Worm (Caenorhabditis elegans): ENCODE results near the gene plpp-1.2.

plpp-1.2 gene

ce11 chrII:6443710-6444109, 41.6 kb upstream of the plpp-1.2 start, which contains the start of gene K06A1.2:
K06A1.2 (plus strand) TSS chrII:6444010.
- no peak for TF ChIP-seq zfh-2 (GFP tag; conservative IDR thresholded peaks at IDR 0.05)
- no peak for TF ChIP-seq F52B5.7 (tag; optimal IDR thresholded peaks at IDR 0.05)
- TF ChIP-seq F33H1.4 (GFP tag; IDR thresholded peaks at IDR 0.05), result no peak
- no peak for TF ChIP-seq lag-1 (GFP tag; IDR thresholded peaks at IDR 0.05)
- no peak for TF ChIP-seq aptf-2 (GFP tag; conservative IDR thresholded peaks at IDR 0.05)
- TF ChIP-seq tbx-9 (tag; optimal IDR thresholded peaks at IDR 0.05; ENCODE audit: borderline replicate concordance), result no peak

ce11 chrII:6448189-6448588, 37.1 kb upstream of the plpp-1.2 start:
- TF ChIP-seq F57A8.1 (GFP tag; optimal IDR thresholded peaks at IDR 0.05) (no peak), lin-35 (GFP tag; optimal IDR thresholded peaks at IDR 0.05) (no peak), ama-1 (optimal IDR thresholded peaks at IDR 0.05) (no peak), ama-1 (GFP tag; optimal IDR thresholded peaks at IDR 0.05) (no peak), nfyb-1 (GFP tag; IDR thresholded peaks at IDR 0.05) (no peak), ets-4 (GFP tag; optimal IDR thresholded peaks at IDR 0.05) (no peak), mel-28 (tag; optimal IDR thresholded peaks at IDR 0.05; ENCODE audit: borderline replicate concordance) (no peak), nfya-1 (tag; optimal IDR thresholded peaks at IDR 0.05; ENCODE audit: borderline replicate concordance, insufficient read depth) (no peak), F39B2.1 (GFP tag; IDR thresholded peaks at IDR 0.05) (no peak), K11D2.4 (GFP tag; IDR thresholded peaks at IDR 0.05) (no peak), ztf-22 (GFP tag; optimal IDR thresholded peaks at IDR 0.05) (no peak), cebp-1 (GFP tag; IDR thresholded peaks at IDR 0.05) (no peak), cebp-1 (tag; optimal IDR thresholded peaks at IDR 0.05) (no peak), ccch-3 (GFP tag; optimal IDR thresholded peaks at IDR 0.05) (no peak), mes-4 (tag; optimal IDR thresholded peaks at IDR 0.05) (no peak)

- TF ChIP-seq nhr-80 (tag; optimal IDR thresholded peaks at IDR 0.05) (peak; percentile 58), B0261.1 (tag; optimal IDR thresholded peaks at IDR 0.05) (no peak)
Measured at ce11 chrII:6448656-6449055, 36.6 kb upstream of the plpp-1.2 start.

ce11 chrII:6449656-6450055, 35.6 kb upstream of the plpp-1.2 start, which contains the start of gene nhr-22:
nhr-22 (minus strand) TSS chrII:6449792.
- TF ChIP-seq snpc-4 (GFP tag; optimal IDR thresholded peaks at IDR 0.05) (no peak), snpc-4 (tag; optimal IDR thresholded peaks at IDR 0.05) (no peak), cebp-2 (GFP tag; IDR thresholded peaks at IDR 0.05) (no peak), dpl-1 (GFP tag; optimal IDR thresholded peaks at IDR 0.05) (no peak), athp-1 (tag; optimal IDR thresholded peaks at IDR 0.05) (no peak), lin-54 (GFP tag; optimal IDR thresholded peaks at IDR 0.05) (no peak), snpc-3.4 (tag; optimal IDR thresholded peaks at IDR 0.05) (no peak), hmg-20 (GFP tag; IDR thresholded peaks at IDR 0.05) (no peak), F55B11.4 (tag; optimal IDR thresholded peaks at IDR 0.05; ENCODE audit: borderline replicate concordance, insufficient read depth) (no peak), tbx-9 (tag; optimal IDR thresholded peaks at IDR 0.05; ENCODE audit: borderline replicate concordance) (no peak), ceh-91 (GFP tag; IDR thresholded peaks at IDR 0.05) (no peak), madf-8 (GFP tag; conservative IDR thresholded peaks at IDR 0.05) (no peak), nhr-80 (tag; optimal IDR thresholded peaks at IDR 0.05) (no peak), gei-17 (GFP tag; optimal IDR thresholded peaks at IDR 0.05) (no peak), mcd-1 (GFP tag; IDR thresholded peaks at IDR 0.05) (no peak), F33H1.4 (GFP tag; IDR thresholded peaks at IDR 0.05) (no peak), B0035.1 (tag; optimal IDR thresholded peaks at IDR 0.05) (no peak), ztf-25 (GFP tag; IDR thresholded peaks at IDR 0.05) (no peak), rec-8 (tag; optimal IDR thresholded peaks at IDR 0.05) (no peak), ZK185.1 (tag; optimal IDR thresholded peaks at IDR 0.05; ENCODE audit: poor library complexity, severe bottlenecking) (no peak), snpc-1.3 (tag; optimal IDR thresholded peaks at IDR 0.05; ENCODE audit: insufficient read depth) (no peak)
